Worm (Caenorhabditis elegans): ENCODE measurements around the gene daf-10.

ce11 chrIV:9192522-9192921, 46.5 kb upstream of the daf-10 start, which contains the start of gene C46C2.5:
- TF ChIP-seq flt-1 (GFP tag; IDR thresholded peaks at IDR 0.05) (no peak), ztf-23 (GFP tag; IDR thresholded peaks at IDR 0.05) (no peak), klf-2 (GFP tag; conservative IDR thresholded peaks at IDR 0.05) (no peak), T22C8.4 (GFP tag; IDR thresholded peaks at IDR 0.05) (no peak), tab-1 (GFP tag; IDR thresholded peaks at IDR 0.05) (no peak), med-1 (GFP tag; optimal IDR thresholded peaks at IDR 0.05; ENCODE audit: insufficient read depth) (no peak)
